Worm (Caenorhabditis elegans) whole organism, L4/young adult: Measurements from ENCODE around the gene ipla-2.

Source experiments
- W03F9.2 ChIP-seq: fragments of 150-350 bp; optimal IDR thresholded peaks from 2 replicates; lab custom pipeline; 2014; ENCODE audit warnings: missing biosample characterization, missing genetic modification characterization
- him-1 ChIP-seq: sonication (generic microtip); optimal IDR thresholded peaks from 2 replicates; lab custom pipeline; 2016; ENCODE audit warnings: missing genotype, missing genetic modification reagents, missing genetic modification characterization, missing compliant biosample characterization

DNA sequence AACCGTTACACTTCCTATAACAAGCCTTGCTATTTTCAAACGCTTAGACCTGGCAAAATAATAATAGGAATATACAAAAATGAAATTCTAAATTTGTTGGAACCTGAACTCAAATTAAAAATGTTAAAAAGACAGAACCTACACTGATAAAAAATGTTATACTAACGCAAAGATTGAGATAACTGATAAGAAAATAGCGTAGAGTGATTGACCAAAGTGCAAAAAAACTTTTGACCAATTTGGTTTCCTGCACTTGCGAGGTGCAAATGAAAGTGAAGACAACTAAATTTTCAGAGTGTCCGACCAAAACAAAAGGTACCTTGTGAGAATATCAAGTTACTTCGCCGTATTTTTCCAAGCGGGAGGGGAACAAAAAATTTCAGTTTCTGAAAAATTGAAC is 42.3 kb downstream of the ipla-2 start:
- TF ChIP-seq him-1 (no peak), W03F9.2 (tag; lab: Kevin White, UChicago) (no peak)
